Fruit fly (Drosophila melanogaster): Measurements from ENCODE around the gene CG31908.

Gene CG31908

dm6 chr2L:7021382-7021781 is 5.8 kb downstream of the CG31908 start, which contains the start of gene Pcp:
TSS of gene Pcp (plus strand) at chr2L:7021682.
- no peak for TF ChIP-seq noc (tag; optimal IDR thresholded peaks at IDR 0.05)

dm6 chr2L:7013157-7013556 is 14.0 kb downstream of the CG31908 start, which contains the start of gene CG43322:
TSS of gene CG43322 (plus strand) at chr2L:7013396.
- TF ChIP-seq noc (tag; optimal IDR thresholded peaks at IDR 0.05), result no peak

dm6 chr2L:7011962-7012361 is 15.2 kb downstream of the CG31908 start, which contains the start of gene CG43321:
TSS of gene CG43321 (plus strand) at chr2L:7012262.
- TF ChIP-seq noc (tag; optimal IDR thresholded peaks at IDR 0.05), result no peak

dm6 chr2L:7010513-7010912 is 16.7 kb downstream of the CG31908 start:
- TF ChIP-seq noc (tag; optimal IDR thresholded peaks at IDR 0.05), result no peak

dm6 chr2L:7009807-7010470 is 17.2 kb downstream of the CG31908 start, which contains the start of gene uif:
TSS of gene uif (minus strand) at chr2L:7010359.
- TF ChIP-seq noc (tag; optimal IDR thresholded peaks at IDR 0.05), result no peak

- TF ChIP-seq noc (tag; optimal IDR thresholded peaks at IDR 0.05), result no peak
These were observed 19.6 kb downstream of the CG31908 start for dm6 chr2L:7007564-7007963.

dm6 chr2L:7005489-7005888 is 21.7 kb downstream of the CG31908 start:
- no peak for TF ChIP-seq noc (tag; optimal IDR thresholded peaks at IDR 0.05)

- TF ChIP-seq noc (tag; optimal IDR thresholded peaks at IDR 0.05), result no peak
These were observed 22.9 kb downstream of the CG31908 start for dm6 chr2L:7004304-7004703.

- no peak for TF ChIP-seq noc (tag; optimal IDR thresholded peaks at IDR 0.05)
These were observed 28.5 kb downstream of the CG31908 start for dm6 chr2L:6998736-6999135.

dm6 chr2L:6991085-6991484 is 36.1 kb downstream of the CG31908 start:
- TF ChIP-seq noc (tag; optimal IDR thresholded peaks at IDR 0.05), result no peak

Measured in whole organism, larva.